Fruit fly (Drosophila melanogaster): ENCODE data around the gene Osi22.
A peak's percentile ranks its signal among the peaks of the same experiment; 100 is the strongest.

Gene Osi22

dm6 chr3R:13279419-13279818 is 11.0 kb upstream of the Osi22 start, which contains the start of gene CG8630 (continued):
- TF ChIP-seq Adf1 (GFP tag; IDR thresholded peaks at IDR 0.05): peak; percentile 40; the same call in 1 of the 2 replicates
- no peak for TF ChIP-seq h (optimal IDR thresholded peaks at IDR 0.05)
- TF ChIP-seq al (GFP tag; IDR thresholded peaks at IDR 0.05): no peak
- no peak for TF ChIP-seq CG17186 (GFP tag; optimal IDR thresholded peaks at IDR 0.05)
- no peak for TF ChIP-seq Rx (GFP tag; IDR thresholded peaks at IDR 0.05)
- no peak for TF ChIP-seq CG9876 (GFP tag; optimal IDR thresholded peaks at IDR 0.05)
- TF ChIP-seq zf30C (GFP tag; optimal IDR thresholded peaks at IDR 0.05): no peak
- no peak for TF ChIP-seq kay (GFP tag; optimal IDR thresholded peaks at IDR 0.05)
- peak; percentile 32 for TF ChIP-seq CG12769 (tag; optimal IDR thresholded peaks at IDR 0.05)
- no peak for TF ChIP-seq lbe (GFP tag; optimal IDR thresholded peaks at IDR 0.05)
- TF ChIP-seq CG6813 (GFP tag; optimal IDR thresholded peaks at IDR 0.05): no peak
- no peak for TF ChIP-seq CG18619 (GFP tag; optimal IDR thresholded peaks at IDR 0.05)
- no peak for TF ChIP-seq Chrac-16 (GFP tag; optimal IDR thresholded peaks at IDR 0.05)
- TF ChIP-seq gem (tag; optimal IDR thresholded peaks at IDR 0.05): no peak
- no peak for TF ChIP-seq CG3065 (GFP tag; optimal IDR thresholded peaks at IDR 0.05)
- TF ChIP-seq CG6272 (GFP tag; IDR thresholded peaks at IDR 0.05): no peak
- TF ChIP-seq CG8281 (tag; optimal IDR thresholded peaks at IDR 0.05): no peak
- no peak for TF ChIP-seq Six4 (GFP tag; optimal IDR thresholded peaks at IDR 0.05)
- no peak for TF ChIP-seq Asciz (GFP tag; optimal IDR thresholded peaks at IDR 0.05)
- TF ChIP-seq NC2α (GFP tag; optimal IDR thresholded peaks at IDR 0.05): no peak
- TF ChIP-seq CoRest (tag; optimal IDR thresholded peaks at IDR 0.05): no peak
- no peak for TF ChIP-seq pros (GFP tag; optimal IDR thresholded peaks at IDR 0.05)
- TF ChIP-seq CG34224 (GFP tag; IDR thresholded peaks at IDR 0.05; ENCODE audit: partially characterized antibody): no peak
- TF ChIP-seq CG7963 (GFP tag; IDR thresholded peaks at IDR 0.05; ENCODE audit: partially characterized antibody): no peak
- no peak for TF ChIP-seq CG6175 (GFP tag; IDR thresholded peaks at IDR 0.05)
- peak; percentile 52 for TF ChIP-seq Blimp-1 (GFP tag; optimal IDR thresholded peaks at IDR 0.05)

- TF ChIP-seq ken (GFP tag; IDR thresholded peaks at IDR 0.05) (no peak), CG2120 (GFP tag; optimal IDR thresholded peaks at IDR 0.05) (no peak), al (GFP tag; IDR thresholded peaks at IDR 0.05) (0 out of 2 replicates have a peak, but pooled peaks have one; percentile 7), Hr39 (optimal IDR thresholded peaks at IDR 0.05) (peak; percentile 50), fu2 (GFP tag; optimal IDR thresholded peaks at IDR 0.05) (no peak), sens (GFP tag) (no peak), da (GFP tag; optimal IDR thresholded peaks at IDR 0.05) (no peak), CG4328 (GFP tag; optimal IDR thresholded peaks at IDR 0.05) (no peak), CG5953 (GFP tag; IDR thresholded peaks at IDR 0.05) (no peak), Mrtf (GFP tag; IDR thresholded peaks at IDR 0.05) (0 out of 3 replicates have a peak, but pooled peaks have one; percentile 36), CG12104 (GFP tag; optimal IDR thresholded peaks at IDR 0.05) (no peak), CG11093 (GFP tag; IDR thresholded peaks at IDR 0.05) (no peak), crol (GFP tag; IDR thresholded peaks at IDR 0.05) (0 out of 2 replicates have a peak, but pooled peaks have one; percentile 21)
Measured at dm6 chr3R:13285110-13285509, 5.3 kb upstream of the Osi22 start.

dm6 chr3R:13286118-13286579 is 4.3 kb upstream of the Osi22 start, which contains the start of gene CG15888:
CG15888 (minus strand) TSS chr3R:13286529.
- TF ChIP-seq zf30C (GFP tag; optimal IDR thresholded peaks at IDR 0.05) (peak; percentile 11), CG17186 (GFP tag; optimal IDR thresholded peaks at IDR 0.05) (no peak), Ets65A (GFP tag) (peak; percentile 59), insv (GFP tag; optimal IDR thresholded peaks at IDR 0.05) (peak in 1 of 2 experiments; percentile 85)

All from whole organism, embryonic.